Worm (Caenorhabditis elegans): ENCODE measurements around the gene syx-3.

- peak; percentile 92 for TF ChIP-seq blmp-1 (tag; optimal IDR thresholded peaks at IDR 0.05)
- no peak for TF ChIP-seq C34B4.2 (tag; optimal IDR thresholded peaks at IDR 0.05)
- no peak for TF ChIP-seq ceh-82 (tag; optimal IDR thresholded peaks at IDR 0.05)
- no peak for TF ChIP-seq lin-13 (GFP tag; optimal IDR thresholded peaks at IDR 0.05)
- TF ChIP-seq grh-1 (GFP tag; IDR thresholded peaks at IDR 0.05), result no peak
Measured at ce11 chrX:5339357-5339756, 9.5 kb upstream of the syx-3 start.

All from whole organism, L1 larva.